Worm (Caenorhabditis elegans): ENCODE measurements around the gene gcy-8.

Gene gcy-8

DNA sequence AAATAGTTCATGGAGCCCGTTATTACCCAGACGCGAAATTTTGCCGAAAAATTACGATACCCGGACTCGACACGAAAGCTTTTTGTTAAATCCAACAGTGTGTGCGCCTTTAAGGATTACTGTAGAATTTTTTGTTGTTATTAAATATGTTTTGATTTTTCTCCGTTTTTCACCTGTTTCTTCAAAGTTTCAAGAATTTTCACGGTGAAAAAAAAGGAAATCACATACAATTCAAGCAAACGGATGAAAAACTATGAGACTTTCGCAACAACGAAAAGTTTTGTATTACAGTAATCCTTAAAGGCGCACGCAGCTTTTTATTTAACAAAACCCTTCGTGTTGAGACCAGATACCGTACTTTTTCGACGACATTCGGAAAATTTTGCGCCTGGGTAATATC is 26.1 kb downstream of the gcy-8 start:
- TF ChIP-seq ceh-19 (GFP tag; optimal IDR thresholded peaks at IDR 0.05) (no peak), tbx-7 (tag; optimal IDR thresholded peaks at IDR 0.05) (no peak), hlh-8 (tag; optimal IDR thresholded peaks at IDR 0.05) (no peak), ceh-24 (tag; optimal IDR thresholded peaks at IDR 0.05) (no peak), pha-4 (tag; optimal IDR thresholded peaks at IDR 0.05) (no peak), fkh-6 (tag; optimal IDR thresholded peaks at IDR 0.05) (no peak), che-1 (tag; optimal IDR thresholded peaks at IDR 0.05) (no peak), lim-6 (tag; optimal IDR thresholded peaks at IDR 0.05) (no peak), ceh-30 (tag; optimal IDR thresholded peaks at IDR 0.05) (no peak), ceh-22 (tag; optimal IDR thresholded peaks at IDR 0.05) (no peak), ref-2 (tag; optimal IDR thresholded peaks at IDR 0.05) (no peak), sox-2 (GFP tag; IDR thresholded peaks at IDR 0.05) (no peak), ceh-18 (tag; optimal IDR thresholded peaks at IDR 0.05) (no peak), lin-11 (tag; optimal IDR thresholded peaks at IDR 0.05) (no peak), pax-1 (tag; optimal IDR thresholded peaks at IDR 0.05) (no peak), ceh-2 (tag; optimal IDR thresholded peaks at IDR 0.05) (no peak), hlh-6 (tag; optimal IDR thresholded peaks at IDR 0.05) (no peak)

DNA sequence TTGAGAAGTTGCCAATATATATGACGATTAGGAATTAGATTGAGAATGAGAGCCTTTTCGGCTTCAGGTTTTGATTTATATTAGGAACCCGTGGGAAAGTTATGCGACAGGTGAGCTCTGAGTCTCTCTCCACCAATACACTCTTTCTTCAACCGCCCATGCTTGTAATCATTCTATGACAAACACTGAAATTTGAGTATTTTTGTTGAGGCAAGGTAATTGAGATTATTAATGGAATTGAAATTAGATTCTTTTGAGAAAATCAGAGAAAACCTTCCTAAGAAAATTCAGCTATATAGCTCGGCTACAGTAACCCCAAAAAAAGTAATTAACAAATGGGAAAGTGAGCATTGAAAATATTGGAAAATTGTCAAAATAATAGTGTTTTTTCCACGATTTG is 27.9 kb downstream of the gcy-8 start, which contains the start of gene ceh-19:
Gene ceh-19, minus strand, starts transcription at position 101 of the 400 bp plus-strand sequence.
- TF ChIP-seq fkh-10 (GFP tag; optimal IDR thresholded peaks at IDR 0.05) (no peak), ceh-22 (tag; optimal IDR thresholded peaks at IDR 0.05) (no peak), dve-1 (tag; optimal IDR thresholded peaks at IDR 0.05) (no peak)

DNA sequence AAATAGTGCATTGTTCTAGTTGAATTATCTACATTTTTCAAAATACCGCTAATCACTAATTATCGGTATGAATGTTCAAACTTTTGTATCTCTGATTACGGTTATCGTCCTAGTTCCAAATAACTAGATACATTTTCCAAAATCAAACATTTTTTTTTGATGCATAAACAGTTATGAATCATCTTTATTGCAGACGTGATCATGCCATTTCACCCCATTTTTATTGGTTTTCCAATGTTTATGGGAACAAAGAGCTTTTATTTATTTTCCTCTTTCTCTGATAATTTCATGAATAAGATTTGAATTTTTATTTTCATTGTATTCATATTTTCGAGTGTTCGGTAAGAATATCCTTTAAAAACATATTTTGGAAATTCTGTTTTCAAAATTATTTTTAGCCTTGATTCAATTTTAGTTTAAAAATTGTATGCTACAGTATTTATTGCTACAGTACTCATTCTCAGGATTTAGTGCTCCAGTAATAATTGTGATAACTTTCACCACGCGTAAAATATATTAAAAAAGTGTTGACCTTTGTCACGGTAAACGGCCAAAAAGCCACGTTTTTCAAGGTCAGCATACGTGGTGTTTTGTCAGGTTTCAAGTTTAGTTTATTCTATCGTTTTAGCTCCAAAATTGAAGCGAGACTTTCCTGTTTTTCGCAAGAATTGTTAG is 28.8 kb downstream of the gcy-8 start, which contains the start of gene csr-1:
Gene csr-1, plus strand, starts transcription at position 625 of the 675 bp plus-strand sequence.
- TF ChIP-seq ceh-30 (tag; optimal IDR thresholded peaks at IDR 0.05) (no peak), syd-9 (tag; optimal IDR thresholded peaks at IDR 0.05) (no peak), T23F11.4 (GFP tag; optimal IDR thresholded peaks at IDR 0.05) (no peak), hlh-8 (tag; optimal IDR thresholded peaks at IDR 0.05) (no peak), unc-86 (tag; optimal IDR thresholded peaks at IDR 0.05) (no peak), ceh-6 (GFP tag; optimal IDR thresholded peaks at IDR 0.05) (no peak), hlh-30 (tag; optimal IDR thresholded peaks at IDR 0.05; ENCODE audit: insufficient read depth) (no peak), dmd-4 (tag; optimal IDR thresholded peaks at IDR 0.05; ENCODE audit: borderline replicate concordance) (no peak), hlh-13 (GFP tag; optimal IDR thresholded peaks at IDR 0.05) (no peak), ceh-22 (tag; optimal IDR thresholded peaks at IDR 0.05) (no peak), lin-11 (tag; optimal IDR thresholded peaks at IDR 0.05) (no peak), ama-1 (optimal IDR thresholded peaks at IDR 0.05) (no peak), unc-55 (GFP tag; optimal IDR thresholded peaks at IDR 0.05) (no peak), ceh-45 (GFP tag; IDR thresholded peaks at IDR 0.05) (no peak), fkh-10 (GFP tag; optimal IDR thresholded peaks at IDR 0.05) (no peak), gmeb-2 (tag; optimal IDR thresholded peaks at IDR 0.05) (no peak), hlh-6 (tag; optimal IDR thresholded peaks at IDR 0.05) (no peak), ceh-14 (tag; optimal IDR thresholded peaks at IDR 0.05) (no peak), pag-3 (tag; optimal IDR thresholded peaks at IDR 0.05; ENCODE audit: borderline replicate concordance) (no peak)

DNA sequence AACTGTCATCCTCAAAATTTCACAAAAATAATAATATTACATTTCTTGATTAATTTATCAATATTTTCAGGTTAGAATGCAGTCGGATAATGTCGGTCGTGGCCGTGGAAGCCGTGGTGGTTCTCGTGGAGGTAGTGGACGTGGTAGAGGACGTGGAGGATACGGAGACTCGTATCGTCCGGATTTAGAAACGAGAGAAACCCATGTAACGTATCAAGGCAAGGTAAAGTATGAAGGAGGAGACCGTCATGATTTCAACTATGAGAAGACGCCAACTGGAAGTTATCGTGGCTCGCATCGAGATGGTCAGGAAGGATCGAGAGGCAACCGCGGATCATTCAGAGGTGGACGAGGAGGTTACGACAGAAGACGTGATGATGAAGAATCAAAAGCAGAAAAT is 29.6 kb downstream of the gcy-8 start, which contains the start of gene frpr-10:
Gene frpr-10, plus strand, starts transcription at position 301 of the 400 bp plus-strand sequence.
- no peak for TF ChIP-seq che-1 (tag; optimal IDR thresholded peaks at IDR 0.05)
- no peak for TF ChIP-seq sox-4 (tag; optimal IDR thresholded peaks at IDR 0.05)
- no peak for TF ChIP-seq elt-2 (tag; optimal IDR thresholded peaks at IDR 0.05)
- TF ChIP-seq C38D4.7 (GFP tag; optimal IDR thresholded peaks at IDR 0.05): no peak
- TF ChIP-seq fkh-10 (GFP tag; optimal IDR thresholded peaks at IDR 0.05): no peak
- TF ChIP-seq madf-2 (tag; optimal IDR thresholded peaks at IDR 0.05): no peak

Measured in whole organism, late embryonic.